Worm (Caenorhabditis elegans): ENCODE data around the gene R10H10.3.

ce11 chrIV:10409377-10409776 lies 21.1 kb downstream of the R10H10.3 start, which contains the start of gene rfk-1:
- TF ChIP-seq dpl-1 (GFP tag; optimal IDR thresholded peaks at IDR 0.05) (no peak), ama-1 (optimal IDR thresholded peaks at IDR 0.05) (no peak), nhr-76 (tag; optimal IDR thresholded peaks at IDR 0.05) (no peak), skn-1 (tag; optimal IDR thresholded peaks at IDR 0.05) (no peak), rnt-1 (tag; optimal IDR thresholded peaks at IDR 0.05) (no peak)
